Worm (Caenorhabditis elegans) whole organism, mixed stage, embryonic: ENCODE measurements around the gene F28A10.4.

ENCODE experiments used
- drap-1 ChIP-seq: fragments of 200-800 bp; sonication (Bioruptor generic); optimal IDR thresholded peaks from 3 replicates; lab custom pipeline; 2018; ENCODE audit warnings: mild to moderate bottlenecking, missing genetic modification characterization, missing compliant biosample characterization
- hlh-1 ChIP-seq: fragments of 150-350 bp; optimal IDR thresholded peaks from 2 replicates; lab custom pipeline; 2014; ENCODE audit warnings: missing biosample characterization, missing genetic modification reagents, missing genetic modification characterization
- lin-13 ChIP-seq: fragments of 150-350 bp; optimal IDR thresholded peaks from 2 replicates; lab custom pipeline; 2014; ENCODE audit warnings: missing biosample characterization, missing genetic modification characterization
- mab-5 ChIP-seq: fragments of 150-350 bp; optimal IDR thresholded peaks from 2 replicates; lab custom pipeline; 2014; ENCODE audit warnings: missing biosample characterization, missing genetic modification characterization
- nhr-12 ChIP-seq: fragments of 150-350 bp; optimal IDR thresholded peaks from 2 replicates; lab custom pipeline; 2014; ENCODE audit warnings: missing biosample characterization, missing genetic modification characterization
- nhr-28 ChIP-seq: fragments of 150-350 bp; optimal IDR thresholded peaks from 2 replicates; lab custom pipeline; 2014; ENCODE audit warnings: missing biosample characterization, missing genetic modification characterization
- nhr-76 ChIP-seq: sonication (generic microtip); optimal IDR thresholded peaks from 2 replicates; lab custom pipeline; 2017; ENCODE audit warnings: missing biosample characterization, missing genetic modification characterization
- sem-2 ChIP-seq: fragments of 200-800 bp; sonication (Bioruptor generic); optimal IDR thresholded peaks from 2 replicates; lab custom pipeline; 2018; ENCODE audit warnings: mild to moderate bottlenecking, missing genetic modification characterization, missing compliant biosample characterization
- snpc-4 ChIP-seq: fragments of 150-350 bp; optimal IDR thresholded peaks from 2 replicates; lab custom pipeline; 2014; ENCODE audit warnings: missing biosample characterization, missing genetic modification characterization
- unc-62 ChIP-seq: fragments of 150-350 bp; optimal IDR thresholded peaks from 2 replicates; lab custom pipeline; 2014; ENCODE audit warnings: missing biosample characterization, missing genetic modification reagents, missing genetic modification characterization
- ztf-11 ChIP-seq: fragments of 150-350 bp; optimal IDR thresholded peaks from 2 replicates; lab custom pipeline; 2014; ENCODE audit warnings: missing biosample characterization, missing genetic modification characterization

- TF ChIP-seq unc-62 (no peak), nhr-28 (tag; lab: Kevin White, UChicago) (no peak), nhr-12 (no peak), ztf-11 (tag; lab: Kevin White, UChicago) (no peak), mab-5 (tag; lab: Kevin White, UChicago) (no peak), hlh-1 (tag; lab: Kevin White, UChicago) (no peak), snpc-4 (tag; lab: Kevin White, UChicago) (no peak), nhr-76 (no peak), sem-2 (no peak), drap-1 (GFP tag; lab: Kevin White, UChicago) (no peak), lin-13 (no peak)
Measured at ce11 chrII:812917-813316, 31.2 kb upstream of the F28A10.4 start, which contains the start of gene F46F5.5.
